Worm (Caenorhabditis elegans) whole organism, young adult: Measurements from ENCODE around the gene C25H3.16.
A peak's percentile ranks its signal among the peaks of the same experiment; 100 is the strongest.

Experiments used
- B0019.2 ChIP-seq: fragments of 200-800 bp; sonication (Bioruptor generic); conservative IDR thresholded peaks from 2 replicates; pipeline ENCODE4 v1.3.6; 2022; ENCODE audit warnings: missing genetic modification reagents, missing genetic modification characterization, missing compliant biosample characterization
- B0336.3 ChIP-seq: fragments of 200-800 bp; sonication (Bioruptor generic); IDR thresholded peaks from 2 replicates; pipeline ENCODE4 v1.3.6; 2022; ENCODE audit warnings: missing genetic modification characterization, missing compliant biosample characterization
- D2030.7 ChIP-seq: fragments of 200-800 bp; sonication (Bioruptor generic); IDR thresholded peaks from 2 replicates; pipeline ENCODE4 v1.3.6; 2022; ENCODE audit warnings: missing genetic modification reagents, missing genetic modification characterization, missing compliant biosample characterization
- F22D6.2 ChIP-seq: sonication (generic microtip); optimal IDR thresholded peaks from 2 replicates; lab custom pipeline; 2016; ENCODE audit warnings: mild to moderate bottlenecking, missing genetic modification characterization, missing compliant biosample characterization
- F23B12.7 ChIP-seq: sonication (generic microtip); optimal IDR thresholded peaks from 2 replicates; lab custom pipeline; 2017; ENCODE audit warnings: missing genetic modification characterization, mild to moderate bottlenecking, missing compliant biosample characterization, antibody characterized with exemption, moderate library complexity; ENCODE audit not compliant: insufficient read depth
- F33H1.4 ChIP-seq: fragments of 200-800 bp; sonication (Bioruptor generic); IDR thresholded peaks from 2 replicates; pipeline ENCODE4 v1.3.6; 2022; ENCODE audit warnings: missing genetic modification reagents, missing genetic modification characterization, missing compliant biosample characterization
- F49E8.2 ChIP-seq: sonication (generic microtip); optimal IDR thresholded peaks from 3 replicates; lab custom pipeline; 2017; ENCODE audit warnings: missing genetic modification characterization, mild to moderate bottlenecking, missing compliant biosample characterization, antibody characterized with exemption, moderate library complexity; ENCODE audit not compliant: insufficient read depth
- F57A8.1 ChIP-seq: fragments of 200-800 bp; sonication (Bioruptor generic); optimal IDR thresholded peaks from 2 replicates; lab custom pipeline; 2018; ENCODE audit warnings: mild to moderate bottlenecking, missing genetic modification characterization, moderate library complexity, missing compliant biosample characterization
- K11D2.4 ChIP-seq: fragments of 200-800 bp; sonication (Bioruptor generic); IDR thresholded peaks from 2 replicates; pipeline ENCODE4 v1.3.6; 2022; ENCODE audit warnings: missing genetic modification reagents, missing genetic modification characterization, missing compliant biosample characterization
- K12H6.12 ChIP-seq: fragments of 200-800 bp; sonication (Bioruptor generic); optimal IDR thresholded peaks from 2 replicates; lab custom pipeline; 2018; ENCODE audit warnings: mild to moderate bottlenecking, missing genetic modification characterization, missing compliant biosample characterization
- Y53G8AR.9 ChIP-seq: fragments of 200-800 bp; sonication (Bioruptor generic); conservative IDR thresholded peaks from 2 replicates; pipeline ENCODE4 v1.3.6; 2022; ENCODE audit warnings: missing genetic modification reagents, missing genetic modification characterization, missing compliant biosample characterization
- Y95B8A.8 ChIP-seq: fragments of 200-800 bp; sonication (Bioruptor generic); IDR thresholded peaks from 2 replicates; pipeline ENCODE4 v1.3.6; 2022; ENCODE audit warnings: missing genetic modification reagents, missing genetic modification characterization, missing compliant biosample characterization
- ZK185.1 ChIP-seq: sonication (generic microtip); optimal IDR thresholded peaks from 2 replicates; lab custom pipeline; 2016; ENCODE audit warnings: mild to moderate bottlenecking, missing genetic modification characterization, missing compliant biosample characterization; ENCODE audit not compliant: poor library complexity, severe bottlenecking
- aptf-2 ChIP-seq: fragments of 200-800 bp; sonication (Bioruptor generic); conservative IDR thresholded peaks from 2 replicates; pipeline ENCODE4 v1.3.6; 2022; ENCODE audit warnings: missing genetic modification reagents, missing genetic modification characterization, missing compliant biosample characterization
- athp-1 ChIP-seq: sonication (generic microtip); optimal IDR thresholded peaks from 2 replicates; lab custom pipeline; 2017; ENCODE audit warnings: mild to moderate bottlenecking, missing genetic modification characterization, missing compliant biosample characterization
- attf-3 ChIP-seq: fragments of 200-800 bp; sonication (Bioruptor generic); conservative IDR thresholded peaks from 2 replicates; pipeline ENCODE4 v1.3.6; 2022; ENCODE audit warnings: missing genetic modification reagents, missing genetic modification characterization, missing compliant biosample characterization
- attf-5 ChIP-seq: fragments of 200-800 bp; sonication (Bioruptor generic); optimal IDR thresholded peaks from 2 replicates; lab custom pipeline; 2018; ENCODE audit warnings: mild to moderate bottlenecking, missing genetic modification characterization, missing compliant biosample characterization
- cebp-1 ChIP-seq, 2 experiments: fragments of 200-800 bp in 1 of 2; sonication (Bioruptor generic) in 1 of 2; sonication (generic microtip) in 1 of 2; IDR thresholded peaks in 1 of 2; optimal IDR thresholded peaks in 1 of 2; 2 replicates each; pipeline versions ENCODE4 v1.3.6 to Lab custom; 2017 to 2022; ENCODE audit warnings: missing compliant biosample characterization in 2 of 2, missing genetic modification characterization in 2 of 2, mild to moderate bottlenecking in 1 of 2, missing genetic modification reagents in 1 of 2, moderate library complexity in 1 of 2
- ceh-100 ChIP-seq: fragments of 200-800 bp; sonication (Bioruptor generic); IDR thresholded peaks from 2 replicates; pipeline ENCODE4 v1.3.6; 2022; ENCODE audit warnings: missing genetic modification reagents, missing genetic modification characterization, missing compliant biosample characterization
- ceh-91 ChIP-seq: fragments of 200-800 bp; sonication (Bioruptor generic); IDR thresholded peaks from 2 replicates; pipeline ENCODE4 v1.3.6; 2022; ENCODE audit warnings: missing genetic modification reagents, missing genetic modification characterization, missing compliant biosample characterization
- dox-1 ChIP-seq: fragments of 200-800 bp; sonication (Bioruptor generic); IDR thresholded peaks from 2 replicates; pipeline ENCODE4 v1.3.6; 2022; ENCODE audit warnings: missing genetic modification reagents, missing genetic modification characterization, missing compliant biosample characterization
- dpl-1 ChIP-seq: fragments of 150-350 bp; optimal IDR thresholded peaks from 2 replicates; lab custom pipeline; 2014; ENCODE audit warnings: missing biosample characterization, missing genetic modification reagents, missing genetic modification characterization
- efl-1 ChIP-seq: fragments of 150-350 bp; optimal IDR thresholded peaks from 2 replicates; lab custom pipeline; 2014; ENCODE audit warnings: missing biosample characterization, missing genetic modification reagents, missing genetic modification characterization
- egrh-3 ChIP-seq: fragments of 200-800 bp; sonication (Bioruptor generic); IDR thresholded peaks from 2 replicates; pipeline ENCODE4 v1.3.6; 2022; ENCODE audit warnings: missing genetic modification reagents, missing genetic modification characterization, missing compliant biosample characterization
- lag-1 ChIP-seq: fragments of 200-800 bp; sonication (Bioruptor generic); IDR thresholded peaks from 2 replicates; pipeline ENCODE4 v1.3.6; 2022; ENCODE audit warnings: missing genetic modification reagents, missing genetic modification characterization, missing compliant biosample characterization
- let-526 ChIP-seq: fragments of 200-800 bp; sonication (Bioruptor generic); IDR thresholded peaks from 2 replicates; pipeline ENCODE4 v1.3.6; 2022; ENCODE audit warnings: missing genetic modification reagents, missing genetic modification characterization, missing compliant biosample characterization
- lin-35 ChIP-seq, 3 experiments: fragments of 150-350 bp in 2 of 3; sonication (generic microtip) in 1 of 3; optimal IDR thresholded peaks; 2 replicates each; lab custom pipeline; 2014 to 2018; ENCODE audit warnings: missing biosample characterization in 3 of 3, missing genetic modification characterization in 3 of 3, missing genetic modification reagents in 3 of 3
- lin-54 ChIP-seq: fragments of 200-800 bp; sonication (Bioruptor generic); optimal IDR thresholded peaks from 2 replicates; lab custom pipeline; 2018; ENCODE audit warnings: mild to moderate bottlenecking, missing genetic modification characterization, missing compliant biosample characterization
- lir-1 ChIP-seq: fragments of 200-800 bp; sonication (Bioruptor generic); conservative IDR thresholded peaks from 2 replicates; pipeline ENCODE4 v1.3.6; 2022; ENCODE audit warnings: missing genetic modification reagents, missing genetic modification characterization, missing compliant biosample characterization
- lsl-1 ChIP-seq: fragments of 200-800 bp; sonication (Bioruptor generic); optimal IDR thresholded peaks from 2 replicates; lab custom pipeline; 2018; ENCODE audit warnings: mild to moderate bottlenecking, missing genetic modification characterization, moderate library complexity, missing compliant biosample characterization
- madf-3 ChIP-seq: fragments of 200-800 bp; sonication (Bioruptor generic); IDR thresholded peaks from 2 replicates; pipeline ENCODE4 v1.3.6; 2022; ENCODE audit warnings: missing genetic modification reagents, missing genetic modification characterization, missing compliant biosample characterization
- madf-8 ChIP-seq: fragments of 200-800 bp; sonication (Bioruptor generic); conservative IDR thresholded peaks from 2 replicates; pipeline ENCODE4 v1.3.6; 2022; ENCODE audit warnings: missing genetic modification reagents, missing genetic modification characterization, missing compliant biosample characterization
- mcd-1 ChIP-seq: fragments of 200-800 bp; sonication (Bioruptor generic); IDR thresholded peaks from 2 replicates; pipeline ENCODE4 v1.3.6; 2022; ENCODE audit warnings: missing genetic modification reagents, missing genetic modification characterization, missing compliant biosample characterization
- nfya-2 ChIP-seq: fragments of 200-800 bp; sonication (Bioruptor generic); IDR thresholded peaks from 2 replicates; pipeline ENCODE4 v1.3.6; 2022; ENCODE audit warnings: missing genetic modification reagents, missing genetic modification characterization, missing compliant biosample characterization
- nhr-80 ChIP-seq: sonication (generic microtip); optimal IDR thresholded peaks from 2 replicates; lab custom pipeline; 2016; ENCODE audit warnings: missing genetic modification characterization, missing compliant biosample characterization
- rcor-1 ChIP-seq: fragments of 200-800 bp; sonication (Bioruptor generic); IDR thresholded peaks from 2 replicates; pipeline ENCODE4 v1.3.6; 2022; ENCODE audit warnings: missing genetic modification reagents, missing genetic modification characterization, missing compliant biosample characterization
- snpc-3.4 ChIP-seq: sonication (generic microtip); optimal IDR thresholded peaks from 2 replicates; lab custom pipeline; 2017; ENCODE audit warnings: missing genetic modification characterization, mild to moderate bottlenecking, missing compliant biosample characterization, antibody characterized with exemption, moderate library complexity, missing genotype, missing genetic modification reagents
- snpc-4 ChIP-seq, 5 experiments: fragments of 150-350 bp in 1 of 5; sonication (generic microtip) in 4 of 5; optimal IDR thresholded peaks; 2 replicates each; lab custom pipeline; 2014 to 2018; ENCODE audit warnings: missing genetic modification characterization in 5 of 5, missing biosample characterization in 3 of 5, antibody characterized with exemption in 2 of 5, mild to moderate bottlenecking in 2 of 5, missing compliant biosample characterization in 2 of 5, missing genotype in 2 of 5, moderate library complexity in 2 of 5, missing genetic modification reagents in 1 of 5
- tbp1 ChIP-seq: fragments of 200-800 bp; sonication (Bioruptor generic); optimal IDR thresholded peaks from 2 replicates; lab custom pipeline; 2018; ENCODE audit warnings: mild to moderate bottlenecking, missing genetic modification characterization, missing compliant biosample characterization
- zim-3 ChIP-seq: sonication (generic microtip); optimal IDR thresholded peaks from 2 replicates; lab custom pipeline; 2017; ENCODE audit warnings: mild to moderate bottlenecking, missing genetic modification characterization, moderate library complexity, missing compliant biosample characterization
- ztf-18 ChIP-seq: sonication (generic microtip); optimal IDR thresholded peaks from 2 replicates; lab custom pipeline; 2016; ENCODE audit warnings: missing genotype, mild to moderate bottlenecking, missing genetic modification characterization, missing compliant biosample characterization
- ztf-25 ChIP-seq: fragments of 200-800 bp; sonication (Bioruptor generic); IDR thresholded peaks from 2 replicates; pipeline ENCODE4 v1.3.6; 2022; ENCODE audit warnings: missing genetic modification reagents, missing genetic modification characterization, missing compliant biosample characterization
- ztf-26 ChIP-seq: sonication (generic microtip); optimal IDR thresholded peaks from 2 replicates; lab custom pipeline; 2017; ENCODE audit warnings: missing genetic modification characterization, missing compliant biosample characterization
- ztf-28 ChIP-seq: fragments of 200-800 bp; sonication (Bioruptor generic); IDR thresholded peaks from 2 replicates; pipeline ENCODE4 v1.3.6; 2022; ENCODE audit warnings: missing genetic modification reagents, missing genetic modification characterization, missing compliant biosample characterization

The C25H3.16 gene

DNA sequence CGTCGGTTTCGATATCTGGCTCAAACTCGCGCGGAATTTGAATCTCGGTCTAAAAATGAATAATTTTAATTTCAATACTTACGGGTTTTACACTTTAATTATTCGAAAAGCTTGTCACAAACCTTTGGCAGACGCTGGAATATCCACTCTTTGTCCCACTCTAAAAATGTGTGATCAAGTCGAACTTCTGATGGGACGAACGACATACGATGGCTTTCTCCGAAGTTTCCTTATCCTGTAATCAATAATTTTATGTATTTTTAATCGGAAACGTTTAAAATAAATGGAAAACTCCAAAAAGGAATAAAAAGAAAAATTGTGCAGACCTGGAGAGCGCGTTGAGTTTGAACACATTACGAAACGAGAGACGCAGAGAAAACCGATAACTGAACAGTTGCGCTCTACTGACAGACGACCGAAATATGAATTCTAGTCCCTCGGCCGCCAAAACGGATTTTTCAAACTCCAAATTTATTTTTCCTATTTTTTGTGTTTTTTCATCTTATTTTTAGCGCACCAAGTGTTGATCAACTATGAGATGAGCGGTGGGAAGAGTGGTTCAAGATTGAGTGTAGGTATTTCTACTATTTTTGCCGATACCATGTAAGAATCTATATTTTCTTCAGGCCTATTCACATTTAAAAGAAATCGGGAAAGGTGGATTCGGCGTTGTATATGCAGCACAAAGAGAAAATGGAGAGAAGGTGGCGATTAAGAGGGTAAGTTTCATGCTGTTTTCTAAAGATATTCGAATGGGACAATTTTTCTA, 16.7 kb upstream of the C25H3.16 start, which contains the start of the genes sam-4, F59E12.17 and zyg-1:
Gene sam-4 (minus strand): TSS at position 51 of the 769 bp plus-strand sequence.
Gene F59E12.17 (minus strand): TSS at position 235 of the 769 bp plus-strand sequence.
Gene zyg-1 (plus strand): TSS at position 513 of the 769 bp plus-strand sequence.
- TF ChIP-seq nfya-2 (GFP tag; lab: Robert Waterston, UW) (no peak), ztf-25 (GFP tag; lab: Robert Waterston, UW) (0 out of 2 replicates have a peak, but pooled peaks have one; percentile 60), egrh-3 (peak; percentile 53), F33H1.4 (GFP tag; lab: Robert Waterston, UW) (peak; percentile 57), D2030.7 (GFP tag; lab: Robert Waterston, UW) (peak; percentile 82), snpc-4 (GFP tag; optimal IDR thresholded peaks at IDR 0.05; lab: Kevin White, UChicago) (no peak), snpc-4 (tag; optimal IDR thresholded peaks at IDR 0.05; lab: Kevin White, UChicago) (peak; percentile 13 to 46 (median 32)), ceh-91 (peak; percentile 58; the same call in 1 of the 2 replicates), aptf-2 (GFP tag; lab: Robert Waterston, UW) (peak; percentile 52; the same call in 1 of the 2 replicates), efl-1 (GFP tag; lab: Kevin White, UChicago) (peak; percentile 76), snpc-3.4 (tag; lab: Kevin White, UChicago) (peak; percentile 74), F49E8.2 (tag; lab: Kevin White, UChicago) (peak; percentile 80), dox-1 (GFP tag; lab: Robert Waterston, UW) (peak; percentile 91), B0019.2 (GFP tag; lab: Robert Waterston, UW) (peak; percentile 73), K11D2.4 (no peak), tbp1 (peak; percentile 48), Y53G8AR.9 (GFP tag; lab: Robert Waterston, UW) (no peak), attf-3 (GFP tag; lab: Robert Waterston, UW) (peak; percentile 53), lag-1 (GFP tag; lab: Robert Waterston, UW) (no peak), lin-35 (GFP tag; optimal IDR thresholded peaks at IDR 0.05; lab: Kevin White, UChicago) (peak in 1 of 3 experiments; percentile 64), F23B12.7 (tag; lab: Kevin White, UChicago) (peak; percentile 83), athp-1 (tag; lab: Kevin White, UChicago) (peak; percentile 7), zim-3 (tag; lab: Kevin White, UChicago) (no peak), cebp-1 (GFP tag; IDR thresholded peaks at IDR 0.05; lab: Robert Waterston, UW) (peak; percentile 41; the same call in 1 of the 2 replicates), cebp-1 (tag; optimal IDR thresholded peaks at IDR 0.05; lab: Kevin White, UChicago) (peak; percentile 50), B0336.3 (GFP tag; lab: Robert Waterston, UW) (no peak), attf-5 (GFP tag; lab: Kevin White, UChicago) (peak; percentile 85), ceh-100 (peak; percentile 22; the same call in 1 of the 2 replicates), lir-1 (0 out of 2 replicates have a peak, but pooled peaks have one; percentile 8), ztf-26 (no peak), dpl-1 (GFP tag; lab: Kevin White, UChicago) (peak; percentile 42), lin-54 (GFP tag; lab: Kevin White, UChicago) (peak; percentile 74), ztf-18 (peak; percentile 39), nhr-80 (tag; lab: Kevin White, UChicago) (peak; percentile 4), rcor-1 (GFP tag; lab: Robert Waterston, UW) (peak; percentile 13; the same call in 1 of the 2 replicates), madf-8 (GFP tag; lab: Robert Waterston, UW) (peak; percentile 34), ztf-28 (GFP tag; lab: Robert Waterston, UW) (peak; percentile 80; the same call in 1 of the 2 replicates), F57A8.1 (GFP tag; lab: Kevin White, UChicago) (no peak), mcd-1 (GFP tag; lab: Robert Waterston, UW) (peak; percentile 85), Y95B8A.8 (GFP tag; lab: Robert Waterston, UW) (0 out of 2 replicates have a peak, but pooled peaks have one; percentile 42), madf-3 (GFP tag; lab: Robert Waterston, UW) (peak; percentile 67; the same call in 1 of the 2 replicates), let-526 (GFP tag; lab: Robert Waterston, UW) (0 out of 2 replicates have a peak, but pooled peaks have one; percentile 35), K12H6.12 (tag; lab: Kevin White, UChicago) (peak; percentile 31), F22D6.2 (no peak), lsl-1 (GFP tag; lab: Kevin White, UChicago) (peak; percentile 63), ZK185.1 (tag; lab: Kevin White, UChicago) (peak; percentile 46)
